Worm (Caenorhabditis elegans) whole organism, young adult: ENCODE results near the gene K04B12.2.
A peak's percentile ranks its signal among the peaks of the same experiment; 100 is the strongest.

Experiments used
- C06A6.2 ChIP-seq: fragments of 200-800 bp; sonication (Bioruptor generic); conservative IDR thresholded peaks from 2 replicates; pipeline ENCODE4 v1.3.6; 2022; ENCODE audit warnings: missing genetic modification characterization, missing compliant biosample characterization
- C17E4.6 ChIP-seq: fragments of 200-800 bp; sonication (Bioruptor generic); IDR thresholded peaks from 2 replicates; pipeline ENCODE4 v1.3.6; 2022; ENCODE audit warnings: missing genetic modification reagents, missing genetic modification characterization, missing compliant biosample characterization
- F37B4.10 ChIP-seq: fragments of 200-800 bp; sonication (Bioruptor generic); IDR thresholded peaks from 2 replicates; pipeline ENCODE4 v1.3.6; 2022; ENCODE audit warnings: missing genetic modification characterization, missing compliant biosample characterization
- F39B2.1 ChIP-seq: fragments of 200-800 bp; sonication (Bioruptor generic); IDR thresholded peaks from 2 replicates; pipeline ENCODE4 v1.3.6; 2022; ENCODE audit warnings: missing genetic modification reagents, missing genetic modification characterization, missing compliant biosample characterization
- F52B5.7 ChIP-seq: sonication (generic microtip); optimal IDR thresholded peaks from 2 replicates; lab custom pipeline; 2016; ENCODE audit warnings: mild to moderate bottlenecking, missing genetic modification characterization, missing compliant biosample characterization
- F55B11.4 ChIP-seq: sonication (generic microtip); optimal IDR thresholded peaks from 2 replicates; lab custom pipeline; 2016; ENCODE audit warnings: missing compliant biosample characterization, missing genetic modification characterization, borderline replicate concordance; ENCODE audit not compliant: insufficient read depth
- K12H6.12 ChIP-seq: fragments of 200-800 bp; sonication (Bioruptor generic); optimal IDR thresholded peaks from 2 replicates; lab custom pipeline; 2018; ENCODE audit warnings: mild to moderate bottlenecking, missing genetic modification characterization, missing compliant biosample characterization
- Y53F4B.3 ChIP-seq: fragments of 200-800 bp; sonication (Bioruptor generic); IDR thresholded peaks from 2 replicates; pipeline ENCODE4 v1.3.6; 2022; ENCODE audit warnings: missing genetic modification reagents, missing genetic modification characterization, missing compliant biosample characterization
- Y53G8AR.9 ChIP-seq: fragments of 200-800 bp; sonication (Bioruptor generic); conservative IDR thresholded peaks from 2 replicates; pipeline ENCODE4 v1.3.6; 2022; ENCODE audit warnings: missing genetic modification reagents, missing genetic modification characterization, missing compliant biosample characterization
- aptf-2 ChIP-seq: fragments of 200-800 bp; sonication (Bioruptor generic); conservative IDR thresholded peaks from 2 replicates; pipeline ENCODE4 v1.3.6; 2022; ENCODE audit warnings: missing genetic modification reagents, missing genetic modification characterization, missing compliant biosample characterization
- attf-6 ChIP-seq: fragments of 200-800 bp; sonication (Bioruptor generic); IDR thresholded peaks from 2 replicates; pipeline ENCODE4 v1.3.6; 2022; ENCODE audit warnings: missing genetic modification reagents, missing genetic modification characterization, missing compliant biosample characterization
- bed-1 ChIP-seq: fragments of 200-800 bp; sonication (Bioruptor generic); IDR thresholded peaks from 2 replicates; pipeline ENCODE4 v1.3.6; 2022; ENCODE audit warnings: missing genetic modification reagents, missing genetic modification characterization, missing compliant biosample characterization
- cebp-2 ChIP-seq: fragments of 200-800 bp; sonication (Bioruptor generic); IDR thresholded peaks from 2 replicates; pipeline ENCODE4 v1.3.6; 2022; ENCODE audit warnings: missing genetic modification characterization, missing compliant biosample characterization
- ceh-58 ChIP-seq: fragments of 200-800 bp; sonication (Bioruptor generic); IDR thresholded peaks from 2 replicates; pipeline ENCODE4 v1.3.6; 2022; ENCODE audit warnings: missing genetic modification characterization, missing compliant biosample characterization
- efl-1 ChIP-seq: fragments of 150-350 bp; optimal IDR thresholded peaks from 2 replicates; lab custom pipeline; 2014; ENCODE audit warnings: missing biosample characterization, missing genetic modification reagents, missing genetic modification characterization
- ekl-4 ChIP-seq: fragments of 200-800 bp; sonication (Bioruptor generic); IDR thresholded peaks from 2 replicates; pipeline ENCODE4 v1.3.6; 2022; ENCODE audit warnings: missing genetic modification reagents, missing genetic modification characterization, missing compliant biosample characterization
- ets-4 ChIP-seq: fragments of 200-800 bp; sonication (Bioruptor generic); optimal IDR thresholded peaks from 2 replicates; lab custom pipeline; 2018; ENCODE audit warnings: mild to moderate bottlenecking, missing genetic modification characterization, missing compliant biosample characterization
- fkh-3 ChIP-seq: sonication (generic microtip); optimal IDR thresholded peaks from 2 replicates; lab custom pipeline; 2016; ENCODE audit warnings: mild to moderate bottlenecking, missing genetic modification characterization, missing compliant biosample characterization
- hlh-26 ChIP-seq: fragments of 200-800 bp; sonication (Bioruptor generic); conservative IDR thresholded peaks from 2 replicates; pipeline ENCODE4 v1.3.6; 2022; ENCODE audit warnings: missing genetic modification reagents, missing genetic modification characterization, missing compliant biosample characterization
- hsf-1 ChIP-seq: fragments of 200-800 bp; sonication (Bioruptor generic); IDR thresholded peaks from 2 replicates; pipeline ENCODE4 v1.3.6; 2022; ENCODE audit warnings: missing genetic modification reagents, missing genetic modification characterization, missing compliant biosample characterization
- lag-1 ChIP-seq: fragments of 200-800 bp; sonication (Bioruptor generic); IDR thresholded peaks from 2 replicates; pipeline ENCODE4 v1.3.6; 2022; ENCODE audit warnings: missing genetic modification reagents, missing genetic modification characterization, missing compliant biosample characterization
- let-607 ChIP-seq, 2 experiments: fragments of 200-800 bp in 1 of 2; sonication (Bioruptor generic) in 1 of 2; sonication (generic microtip) in 1 of 2; optimal IDR thresholded peaks; 2 replicates each; lab custom pipeline; 2016 to 2018; ENCODE audit warnings: mild to moderate bottlenecking in 2 of 2, missing compliant biosample characterization in 2 of 2, missing genetic modification characterization in 2 of 2, moderate library complexity in 2 of 2, missing genotype in 1 of 2
- lin-40 ChIP-seq: sonication (generic microtip); optimal IDR thresholded peaks from 2 replicates; lab custom pipeline; 2016; ENCODE audit warnings: missing genetic modification characterization, mild to moderate bottlenecking, missing compliant biosample characterization, missing genotype, missing genetic modification reagents
- lir-1 ChIP-seq: fragments of 200-800 bp; sonication (Bioruptor generic); conservative IDR thresholded peaks from 2 replicates; pipeline ENCODE4 v1.3.6; 2022; ENCODE audit warnings: missing genetic modification reagents, missing genetic modification characterization, missing compliant biosample characterization
- lsl-1 ChIP-seq: fragments of 200-800 bp; sonication (Bioruptor generic); optimal IDR thresholded peaks from 2 replicates; lab custom pipeline; 2018; ENCODE audit warnings: mild to moderate bottlenecking, missing genetic modification characterization, moderate library complexity, missing compliant biosample characterization
- lsy-27 ChIP-seq: sonication (generic microtip); optimal IDR thresholded peaks from 2 replicates; lab custom pipeline; 2017; ENCODE audit warnings: missing genetic modification characterization, mild to moderate bottlenecking, missing compliant biosample characterization, antibody characterized with exemption, missing genotype, borderline replicate concordance; ENCODE audit not compliant: insufficient read depth
- madf-10 ChIP-seq: sonication (generic microtip); optimal IDR thresholded peaks from 2 replicates; lab custom pipeline; 2016; ENCODE audit warnings: mild to moderate bottlenecking, missing genetic modification characterization, missing compliant biosample characterization
- mcd-1 ChIP-seq: fragments of 200-800 bp; sonication (Bioruptor generic); IDR thresholded peaks from 2 replicates; pipeline ENCODE4 v1.3.6; 2022; ENCODE audit warnings: missing genetic modification reagents, missing genetic modification characterization, missing compliant biosample characterization
- mel-28 ChIP-seq: sonication (generic microtip); optimal IDR thresholded peaks from 2 replicates; lab custom pipeline; 2016; ENCODE audit warnings: borderline replicate concordance, mild to moderate bottlenecking, missing genetic modification characterization, missing compliant biosample characterization
- nfya-1 ChIP-seq: sonication (generic microtip); optimal IDR thresholded peaks from 2 replicates; lab custom pipeline; 2017; ENCODE audit warnings: antibody characterized with exemption, missing compliant biosample characterization, missing genetic modification characterization, borderline replicate concordance; ENCODE audit not compliant: insufficient read depth
- nfya-2 ChIP-seq: fragments of 200-800 bp; sonication (Bioruptor generic); IDR thresholded peaks from 2 replicates; pipeline ENCODE4 v1.3.6; 2022; ENCODE audit warnings: missing genetic modification reagents, missing genetic modification characterization, missing compliant biosample characterization
- nhr-90 ChIP-seq: sonication (generic microtip); optimal IDR thresholded peaks from 2 replicates; lab custom pipeline; 2016; ENCODE audit warnings: missing genotype, mild to moderate bottlenecking, missing genetic modification characterization, missing compliant biosample characterization
- pbrm-1 ChIP-seq: fragments of 200-800 bp; sonication (Bioruptor generic); IDR thresholded peaks from 2 replicates; pipeline ENCODE4 v1.3.6; 2022; ENCODE audit warnings: missing genetic modification reagents, missing genetic modification characterization, missing compliant biosample characterization
- pha-4 ChIP-seq: fragments of 150-350 bp; sonication (generic microtip); optimal IDR thresholded peaks from 2 replicates; lab custom pipeline; 2014; ENCODE audit warnings: missing biosample characterization, missing genetic modification reagents, missing genetic modification characterization
- rcor-1 ChIP-seq: fragments of 200-800 bp; sonication (Bioruptor generic); IDR thresholded peaks from 2 replicates; pipeline ENCODE4 v1.3.6; 2022; ENCODE audit warnings: missing genetic modification reagents, missing genetic modification characterization, missing compliant biosample characterization
- rec-8 ChIP-seq, 2 experiments: sonication (generic microtip); optimal IDR thresholded peaks; 2 replicates each; lab custom pipeline; 2016; ENCODE audit warnings: mild to moderate bottlenecking in 2 of 2, missing genetic modification characterization in 2 of 2, missing genetic modification reagents in 2 of 2, missing genotype in 2 of 2, missing biosample characterization in 1 of 2, missing compliant biosample characterization in 1 of 2, moderate library complexity in 1 of 2
- repo-1 ChIP-seq: sonication (generic microtip); optimal IDR thresholded peaks from 2 replicates; lab custom pipeline; 2017; ENCODE audit warnings: mild to moderate bottlenecking, missing genetic modification characterization, missing compliant biosample characterization
- rpc-1 ChIP-seq, 2 experiments: fragments of 150-350 bp in 1 of 2; sonication (generic microtip) in 1 of 2; optimal IDR thresholded peaks; 2 replicates each; lab custom pipeline; 2014 to 2018; ENCODE audit warnings: missing biosample characterization in 1 of 2, missing genetic modification characterization in 1 of 2, missing genetic modification reagents in 1 of 2, missing genotype in 1 of 2
- sdz-38 ChIP-seq: sonication (generic microtip); optimal IDR thresholded peaks from 2 replicates; lab custom pipeline; 2016; ENCODE audit warnings: missing genotype, missing genetic modification characterization, missing compliant biosample characterization
- snpc-3.4 ChIP-seq: sonication (generic microtip); optimal IDR thresholded peaks from 2 replicates; lab custom pipeline; 2017; ENCODE audit warnings: missing genetic modification characterization, mild to moderate bottlenecking, missing compliant biosample characterization, antibody characterized with exemption, moderate library complexity, missing genotype, missing genetic modification reagents
- tbp1 ChIP-seq: fragments of 200-800 bp; sonication (Bioruptor generic); optimal IDR thresholded peaks from 2 replicates; lab custom pipeline; 2018; ENCODE audit warnings: mild to moderate bottlenecking, missing genetic modification characterization, missing compliant biosample characterization
- tlf-1 ChIP-seq: fragments of 200-800 bp; sonication (Bioruptor generic); optimal IDR thresholded peaks from 2 replicates; lab custom pipeline; 2018; ENCODE audit warnings: mild to moderate bottlenecking, missing genetic modification characterization, missing compliant biosample characterization
- unc-62 ChIP-seq: fragments of 150-350 bp; optimal IDR thresholded peaks from 2 replicates; lab custom pipeline; 2014; ENCODE audit warnings: missing biosample characterization, missing genetic modification reagents, missing genetic modification characterization
- xnd-1 ChIP-seq: sonication (generic microtip); optimal IDR thresholded peaks from 2 replicates; lab custom pipeline; 2016; ENCODE audit warnings: missing genotype, missing genetic modification reagents, missing genetic modification characterization, missing compliant biosample characterization
- zfh-2 ChIP-seq: fragments of 200-800 bp; sonication (Bioruptor generic); conservative IDR thresholded peaks from 2 replicates; pipeline ENCODE4 v1.3.6; 2022; ENCODE audit warnings: missing genetic modification reagents, missing genetic modification characterization, missing compliant biosample characterization
- ztf-25 ChIP-seq: fragments of 200-800 bp; sonication (Bioruptor generic); IDR thresholded peaks from 2 replicates; pipeline ENCODE4 v1.3.6; 2022; ENCODE audit warnings: missing genetic modification reagents, missing genetic modification characterization, missing compliant biosample characterization

The K04B12.2 gene

DNA sequence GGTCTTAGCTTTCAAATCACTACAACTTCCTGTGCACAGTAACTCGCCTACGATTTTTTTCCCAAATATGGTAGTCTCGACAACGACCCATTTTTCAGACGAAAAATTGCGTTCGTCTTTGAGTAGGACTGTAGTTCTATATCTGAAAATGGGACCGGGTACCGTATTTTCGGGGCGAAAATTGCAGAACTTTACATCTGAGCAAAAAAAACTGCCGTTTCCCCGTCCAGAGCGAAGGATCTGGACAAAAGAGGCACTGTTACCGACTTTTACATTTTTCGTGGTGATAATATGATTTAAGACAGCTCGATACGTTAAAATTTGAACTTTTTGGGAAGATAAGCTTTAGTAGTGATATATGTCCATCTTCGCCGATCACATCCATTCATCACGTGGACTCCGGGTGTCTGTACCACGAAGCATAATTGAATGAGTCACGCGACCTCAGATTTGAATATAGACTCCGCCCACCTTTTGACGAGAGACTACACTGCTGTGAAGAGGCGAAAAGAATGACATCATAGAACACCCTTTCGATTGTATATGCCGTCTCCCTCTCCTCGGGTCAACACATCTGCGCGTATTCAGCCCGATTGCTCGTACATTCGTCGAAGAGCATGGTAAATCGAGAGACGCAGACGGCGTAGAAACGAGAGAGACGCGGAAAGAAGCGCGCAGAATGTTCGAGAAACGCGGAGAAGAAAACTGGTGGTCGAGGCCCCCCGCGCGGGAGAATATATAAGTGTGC lies 32.9 kb downstream of the K04B12.2 start (continued):
- TF ChIP-seq lsl-1 (GFP tag; lab: Kevin White, UChicago) (no peak), tlf-1 (no peak), nfya-1 (no peak), F37B4.10 (GFP tag; lab: Robert Waterston, UW) (no peak), lin-40 (tag; lab: Kevin White, UChicago) (peak; percentile 69), rpc-1 (optimal IDR thresholded peaks at IDR 0.05; lab: Kevin White, UChicago) (peak; percentile 35), rpc-1 (tag; optimal IDR thresholded peaks at IDR 0.05; lab: Kevin White, UChicago) (no peak), tbp1 (GFP tag; lab: Kevin White, UChicago) (no peak), nfya-2 (GFP tag; lab: Robert Waterston, UW) (no peak), Y53G8AR.9 (GFP tag; lab: Robert Waterston, UW) (0 out of 2 replicates have a peak, but pooled peaks have one; percentile 31), mcd-1 (GFP tag; lab: Robert Waterston, UW) (peak; percentile 64), attf-6 (GFP tag; lab: Robert Waterston, UW) (no peak), unc-62 (no peak), hsf-1 (GFP tag; lab: Robert Waterston, UW) (peak; percentile 95), C06A6.2 (GFP tag; lab: Robert Waterston, UW) (0 out of 2 replicates have a peak, but pooled peaks have one; percentile 21), F39B2.1 (GFP tag; lab: Robert Waterston, UW) (no peak), ekl-4 (GFP tag; lab: Robert Waterston, UW) (0 out of 2 replicates have a peak, but pooled peaks have one; percentile 45), hlh-26 (no peak), ztf-25 (GFP tag; lab: Robert Waterston, UW) (no peak), bed-1 (no peak), Y53F4B.3 (GFP tag; lab: Robert Waterston, UW) (no peak), mel-28 (tag; lab: Kevin White, UChicago) (no peak), ceh-58 (GFP tag; lab: Robert Waterston, UW) (no peak), pbrm-1 (GFP tag; lab: Robert Waterston, UW) (0 out of 2 replicates have a peak, but pooled peaks have one; percentile 66), F55B11.4 (no peak), let-607 (tag; optimal IDR thresholded peaks at IDR 0.05; lab: Kevin White, UChicago) (peak in 1 of 2 experiments; percentile 2), efl-1 (no peak), fkh-3 (tag; lab: Kevin White, UChicago) (no peak), nhr-90 (tag; lab: Kevin White, UChicago) (no peak), snpc-3.4 (no peak), pha-4 (tag; lab: Kevin White, UChicago) (no peak), K12H6.12 (peak; percentile 39), madf-10 (tag; lab: Kevin White, UChicago) (no peak), C17E4.6 (GFP tag; lab: Robert Waterston, UW) (no peak), ets-4 (GFP tag; lab: Kevin White, UChicago) (no peak), lag-1 (GFP tag; lab: Robert Waterston, UW) (no peak), rcor-1 (GFP tag; lab: Robert Waterston, UW) (no peak), zfh-2 (GFP tag; lab: Robert Waterston, UW) (peak; percentile 73), lir-1 (no peak), repo-1 (tag; lab: Kevin White, UChicago) (no peak), F52B5.7 (tag; lab: Kevin White, UChicago) (no peak), aptf-2 (GFP tag; lab: Robert Waterston, UW) (no peak), lsy-27 (tag; lab: Kevin White, UChicago) (no peak), cebp-2 (GFP tag; lab: Robert Waterston, UW) (no peak), sdz-38 (tag; lab: Kevin White, UChicago) (no peak), xnd-1 (tag; lab: Kevin White, UChicago) (no peak), rec-8 (tag; optimal IDR thresholded peaks at IDR 0.05; lab: Kevin White, UChicago) (no peak)
